Fruit fly (Drosophila melanogaster): Measurements from ENCODE around the gene Scsalpha1.

Gene Scsalpha1

dm6 chr3L:3785002-3785661 is 28.9 kb upstream of the Scsalpha1 start (continued):
- TF ChIP-seq Dad (GFP tag; optimal IDR thresholded peaks at IDR 0.05) (peak; percentile 90), vnd (GFP tag; IDR thresholded peaks at IDR 0.05; ENCODE audit: partially characterized antibody) (peak; percentile 42; the same call in 1 of the 3 replicates), CG31441 (GFP tag; IDR thresholded peaks at IDR 0.05) (peak; percentile 83), CG14441 (GFP tag; IDR thresholded peaks at IDR 0.05) (peak; percentile 98), HHEX (GFP tag; optimal IDR thresholded peaks at IDR 0.05) (peak; percentile 88), Six4 (GFP tag; optimal IDR thresholded peaks at IDR 0.05) (peak; percentile 87), CG13424 (tag; optimal IDR thresholded peaks at IDR 0.05) (peak; percentile 89), zf30C (GFP tag; optimal IDR thresholded peaks at IDR 0.05) (no peak), lbe (GFP tag; optimal IDR thresholded peaks at IDR 0.05) (peak; percentile 95), ato (GFP tag; IDR thresholded peaks at IDR 0.05; ENCODE audit: partially characterized antibody) (no peak), CG32767 (GFP tag; IDR thresholded peaks at IDR 0.05) (peak; percentile 94), chinmo (GFP tag; IDR thresholded peaks at IDR 0.05; ENCODE audit: partially characterized antibody) (0 out of 4 replicates have a peak, but pooled peaks have one; percentile 41), hb (GFP tag; IDR thresholded peaks at IDR 0.05; ENCODE audit: partially characterized antibody) (peak; percentile 74; the same call in 2 of the 3 replicates), ac (GFP tag; optimal IDR thresholded peaks at IDR 0.05) (peak; percentile 94), jumu (GFP tag; optimal IDR thresholded peaks at IDR 0.05) (peak; percentile 96), CG5180 (GFP tag; optimal IDR thresholded peaks at IDR 0.05) (peak; percentile 63), ap (GFP tag; IDR thresholded peaks at IDR 0.05) (peak; percentile 97), usp (GFP tag; optimal IDR thresholded peaks at IDR 0.05) (no peak), Dref (GFP tag; IDR thresholded peaks at IDR 0.05) (no peak), Xrp1 (GFP tag; IDR thresholded peaks at IDR 0.05) (peak; percentile 98), CG7271 (tag; optimal IDR thresholded peaks at IDR 0.05) (peak; percentile 62), CG14710 (tag; optimal IDR thresholded peaks at IDR 0.05) (peak; percentile 74), crp (GFP tag; optimal IDR thresholded peaks at IDR 0.05) (peak in 1 of 2 experiments; percentile 25), Nf-YA (GFP tag; IDR thresholded peaks at IDR 0.05) (peak; percentile 91), CG17568 (GFP tag; optimal IDR thresholded peaks at IDR 0.05) (peak; percentile 88), CG8290 (GFP tag; optimal IDR thresholded peaks at IDR 0.05) (peak; percentile 55), CG8290 (tag; optimal IDR thresholded peaks at IDR 0.05) (peak in 1 of 2 experiments; percentile 99), CG13624 (GFP tag; optimal IDR thresholded peaks at IDR 0.05) (peak; percentile 94), CG9876 (GFP tag; optimal IDR thresholded peaks at IDR 0.05) (peak; percentile 92), ash1 (GFP tag; optimal IDR thresholded peaks at IDR 0.05) (no peak), CG12659 (GFP tag; optimal IDR thresholded peaks at IDR 0.05) (peak; percentile 93), H15 (GFP tag; IDR thresholded peaks at IDR 0.05) (peak; percentile 98), emc (GFP tag; optimal IDR thresholded peaks at IDR 0.05) (peak; percentile 84), pros (GFP tag; optimal IDR thresholded peaks at IDR 0.05) (no peak), CG7357 (GFP tag; IDR thresholded peaks at IDR 0.05) (peak; percentile 90), ara (GFP tag; IDR thresholded peaks at IDR 0.05) (peak; percentile 96), Dip3 (GFP tag; optimal IDR thresholded peaks at IDR 0.05) (peak; percentile 86), Awh (GFP tag; IDR thresholded peaks at IDR 0.05) (peak; percentile 97), disco-r (GFP tag; optimal IDR thresholded peaks at IDR 0.05) (peak; percentile 91), croc (GFP tag; conservative IDR thresholded peaks at IDR 0.05) (peak; percentile 94), rib (GFP tag; IDR thresholded peaks at IDR 0.05) (peak; percentile 81), mld (GFP tag; IDR thresholded peaks at IDR 0.05; ENCODE audit: partially characterized antibody) (no peak), CG12219 (GFP tag; optimal IDR thresholded peaks at IDR 0.05) (peak; percentile 97), MESR4 (GFP tag; optimal IDR thresholded peaks at IDR 0.05) (peak; percentile 58), CG6813 (GFP tag; optimal IDR thresholded peaks at IDR 0.05) (peak; percentile 87), Med (GFP tag) (peak; percentile 99), CG13296 (GFP tag; optimal IDR thresholded peaks at IDR 0.05) (peak; percentile 46), chif (GFP tag; optimal IDR thresholded peaks at IDR 0.05) (peak; percentile 96 to 97), Drgx (GFP tag; IDR thresholded peaks at IDR 0.05) (peak; percentile 99)

Measured in whole organism, embryonic.